Fruit fly (Drosophila melanogaster): ENCODE data around the gene CG45071.

CG45071 gene

DNA sequence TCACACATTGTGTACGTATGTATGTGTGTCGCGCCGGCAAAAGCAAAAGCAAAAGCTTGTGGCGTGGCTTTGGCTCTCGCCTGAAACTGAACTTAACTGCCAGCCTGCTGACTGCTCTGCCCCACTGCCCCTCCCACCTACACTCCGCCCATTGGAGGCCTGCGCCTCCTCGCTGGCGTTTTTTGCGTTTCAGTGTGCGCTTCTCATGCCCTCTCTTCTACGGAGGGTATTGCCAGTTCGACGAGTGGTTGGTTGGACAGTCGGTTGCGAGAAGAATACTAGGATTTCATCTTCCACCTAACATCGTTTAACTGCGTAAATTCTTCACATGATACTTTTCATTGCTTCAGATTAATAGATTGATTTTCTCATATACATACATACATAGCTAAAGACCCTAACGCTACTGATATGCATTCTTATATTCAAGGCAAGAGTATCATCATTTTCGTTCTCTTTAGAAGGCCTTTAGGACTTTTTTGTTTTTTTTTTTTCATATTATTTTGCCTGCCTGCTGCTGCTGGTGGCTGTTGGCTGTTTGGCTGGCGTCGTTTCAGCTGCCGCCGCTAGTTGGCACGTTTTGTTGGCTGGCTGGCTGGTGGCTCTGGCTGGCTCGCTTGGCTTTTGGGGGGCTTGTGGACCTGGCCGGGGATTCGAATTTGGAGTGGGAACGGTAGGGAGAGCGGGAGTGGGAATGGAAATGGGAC lies 680 bp upstream of the CG45071 start (continued):
- TF ChIP-seq Oli (tag; optimal IDR thresholded peaks at IDR 0.05) = peak; percentile 66
- 0 out of 2 replicates have a peak, but pooled peaks have one; percentile 29 for TF ChIP-seq CG16779 (GFP tag; IDR thresholded peaks at IDR 0.05)
- no peak for TF ChIP-seq MTF-1 (GFP tag; optimal IDR thresholded peaks at IDR 0.05; ENCODE audit: borderline replicate concordance)
- TF ChIP-seq CG13624 (GFP tag; optimal IDR thresholded peaks at IDR 0.05) = peak; percentile 74
- TF ChIP-seq gcm (GFP tag; optimal IDR thresholded peaks at IDR 0.05) = peak; percentile 6
- 0 out of 3 replicates have a peak, but pooled peaks have one; percentile 16 for TF ChIP-seq H15 (GFP tag; IDR thresholded peaks at IDR 0.05)
- peak; percentile 27 for TF ChIP-seq B-H2 (GFP tag; optimal IDR thresholded peaks at IDR 0.05)
- TF ChIP-seq shn (GFP tag; optimal IDR thresholded peaks at IDR 0.05) = peak; percentile 64
- TF ChIP-seq CHES-1-like (GFP tag; optimal IDR thresholded peaks at IDR 0.05) = peak; percentile 70
- peak; percentile 85 for TF ChIP-seq lilli (GFP tag; optimal IDR thresholded peaks at IDR 0.05)
- TF ChIP-seq CG17361 (GFP tag; IDR thresholded peaks at IDR 0.05) = peak; percentile 70; the same call in 2 of the 3 replicates
- no peak for TF ChIP-seq Ravus (GFP tag; IDR thresholded peaks at IDR 0.05)
- TF ChIP-seq prd (optimal IDR thresholded peaks at IDR 0.05) = no peak
- TF ChIP-seq prd (GFP tag; IDR thresholded peaks at IDR 0.05) = peak; percentile 72; the same call in 2 of the 3 replicates
- TF ChIP-seq CG17829 (tag; optimal IDR thresholded peaks at IDR 0.05) = peak; percentile 53
- peak; percentile 46 for TF ChIP-seq vfl (GFP tag; optimal IDR thresholded peaks at IDR 0.05)
- no peak for TF ChIP-seq Hr39 (optimal IDR thresholded peaks at IDR 0.05)
- no peak for TF ChIP-seq sr (GFP tag; IDR thresholded peaks at IDR 0.05)
- no peak for TF ChIP-seq zf30C (GFP tag; optimal IDR thresholded peaks at IDR 0.05)
- peak; percentile 65 for TF ChIP-seq CG16863 (GFP tag; optimal IDR thresholded peaks at IDR 0.05)
- peak; percentile 34 for TF ChIP-seq CG15011 (GFP tag; optimal IDR thresholded peaks at IDR 0.05)
- peak; percentile 33 for TF ChIP-seq E2f2 (GFP tag; IDR thresholded peaks at IDR 0.05)
- peak; percentile 46 for TF ChIP-seq CG18262 (tag; optimal IDR thresholded peaks at IDR 0.05)
- peak; percentile 56 for TF ChIP-seq CG18619 (GFP tag; optimal IDR thresholded peaks at IDR 0.05)
- peak; percentile 10; the same call in 1 of the 2 replicates for TF ChIP-seq Adf1 (GFP tag; IDR thresholded peaks at IDR 0.05)
- peak; percentile 41 for TF ChIP-seq CG12942 (GFP tag; optimal IDR thresholded peaks at IDR 0.05)
- peak; percentile 79 for TF ChIP-seq Ptx1 (GFP tag; IDR thresholded peaks at IDR 0.05)
- TF ChIP-seq HLH54F (GFP tag; optimal IDR thresholded peaks at IDR 0.05) = peak; percentile 52
- TF ChIP-seq Asciz (GFP tag; optimal IDR thresholded peaks at IDR 0.05) = no peak
- peak; percentile 51 for TF ChIP-seq CG9609 (GFP tag; optimal IDR thresholded peaks at IDR 0.05)
- TF ChIP-seq corto (GFP tag; optimal IDR thresholded peaks at IDR 0.05) = peak; percentile 55
- peak; percentile 36 for TF ChIP-seq Chrac-16 (GFP tag; optimal IDR thresholded peaks at IDR 0.05)
- no peak for TF ChIP-seq B-H1 (GFP tag; IDR thresholded peaks at IDR 0.05)
- TF ChIP-seq dysf (GFP tag; IDR thresholded peaks at IDR 0.05) = peak; percentile 75
- peak; percentile 7 for TF ChIP-seq slou (GFP tag; optimal IDR thresholded peaks at IDR 0.05)
- peak; percentile 71 for TF ChIP-seq CG32772 (GFP tag; IDR thresholded peaks at IDR 0.05)
- peak; percentile 1 for TF ChIP-seq maf-S (GFP tag; optimal IDR thresholded peaks at IDR 0.05)
- peak; percentile 23 for TF ChIP-seq phol (tag; optimal IDR thresholded peaks at IDR 0.05)
- TF ChIP-seq hkb (optimal IDR thresholded peaks at IDR 0.05) = no peak
- peak; percentile 53 for TF ChIP-seq hkb (GFP tag; IDR thresholded peaks at IDR 0.05)
- TF ChIP-seq CG14710 (tag; optimal IDR thresholded peaks at IDR 0.05) = peak; percentile 4
- peak; percentile 39 for TF ChIP-seq CG10543 (GFP tag; optimal IDR thresholded peaks at IDR 0.05)
- peak; percentile 38 for TF ChIP-seq Fer1 (GFP tag; optimal IDR thresholded peaks at IDR 0.05)
- no peak for TF ChIP-seq Ada2b (GFP tag; IDR thresholded peaks at IDR 0.05)
- TF ChIP-seq pb (GFP tag; optimal IDR thresholded peaks at IDR 0.05) = peak; percentile 50
- peak; percentile 65; the same call in 1 of the 3 replicates for TF ChIP-seq CG11093 (GFP tag; IDR thresholded peaks at IDR 0.05)
- TF ChIP-seq Xrp1 (GFP tag; IDR thresholded peaks at IDR 0.05) = peak; percentile 48
- peak; percentile 65 for TF ChIP-seq Rfx (GFP tag; IDR thresholded peaks at IDR 0.05)
- TF ChIP-seq gro (GFP tag; optimal IDR thresholded peaks at IDR 0.05) = peak; percentile 63
- TF ChIP-seq mirr (GFP tag; optimal IDR thresholded peaks at IDR 0.05) = no peak
- TF ChIP-seq CG4424 (GFP tag; optimal IDR thresholded peaks at IDR 0.05) = peak; percentile 47

Measured in whole organism, embryonic.